Fruit fly (Drosophila melanogaster) Kc167 (cell line): ENCODE results near the gene Bug22.

Source experiments
- Myc ChIP-seq: fragments of >200 bp; optimal IDR thresholded peaks from 2 replicates; lab custom pipeline; 2017; ENCODE audit warnings: missing external identifiers
- Sin3A ChIP-seq: fragments of >200 bp; optimal IDR thresholded peaks from 2 replicates; lab custom pipeline; 2018; ENCODE audit warnings: missing external identifiers
- h ChIP-seq: fragments of >200 bp; optimal IDR thresholded peaks from 3 replicates; lab custom pipeline; 2018; ENCODE audit warnings: missing external identifiers
- insv ChIP-seq: fragments of >200 bp; optimal IDR thresholded peaks from 3 replicates; lab custom pipeline; 2018; ENCODE audit warnings: missing external identifiers
- psq ChIP-seq: fragments of >200 bp; optimal IDR thresholded peaks from 2 replicates; lab custom pipeline; 2017; ENCODE audit warnings: missing external identifiers
- ttk ChIP-seq: sonication (Bioruptor generic); optimal IDR thresholded peaks from 2 replicates; lab custom pipeline; 2017; ENCODE audit warnings: missing external identifiers

dm6 chr2L:10472257-10472656 is 41.5 kb upstream of the Bug22 start:
- TF ChIP-seq h (lab: Kevin White, UChicago) (no peak), ttk (lab: Kevin White, UChicago) (no peak), psq (no peak), Myc (no peak), Sin3A (lab: Kevin White, UChicago) (no peak), insv (lab: Kevin White, UChicago) (no peak)
